Worm (Caenorhabditis elegans) whole organism, L3 larva: ENCODE results near the gene let-858.

Experiments
- aly-2 ChIP-seq: fragments of 150-350 bp; optimal IDR thresholded peaks from 2 replicates; lab custom pipeline; 2014; ENCODE audit warnings: missing biosample characterization, missing genetic modification characterization
- elt-3 ChIP-seq, 3 experiments: fragments of 150-350 bp in 1 of 3; sonication (generic microtip) in 2 of 3; optimal IDR thresholded peaks; 2 replicates in 2 of 3; 4 replicates in 1 of 3; lab custom pipeline; 2014 to 2017; ENCODE audit warnings: missing biosample characterization in 3 of 3, missing genetic modification characterization in 3 of 3
- lin-15B ChIP-seq: fragments of 150-350 bp; optimal IDR thresholded peaks from 2 replicates; lab custom pipeline; 2014; ENCODE audit warnings: missing biosample characterization, missing genetic modification characterization
- nhr-12 ChIP-seq: fragments of 150-350 bp; optimal IDR thresholded peaks from 2 replicates; lab custom pipeline; 2014; ENCODE audit warnings: missing biosample characterization, missing genetic modification characterization
- nhr-237 ChIP-seq: fragments of 150-350 bp; optimal IDR thresholded peaks from 2 replicates; lab custom pipeline; 2014; ENCODE audit warnings: missing biosample characterization, missing genetic modification characterization
- nhr-76 ChIP-seq: fragments of 150-350 bp; sonication (generic microtip); optimal IDR thresholded peaks from 5 replicates; lab custom pipeline; 2014; ENCODE audit warnings: missing biosample characterization, missing genetic modification characterization
- pha-4 ChIP-seq: fragments of 150-350 bp; optimal IDR thresholded peaks from 2 replicates; lab custom pipeline; 2014; ENCODE audit warnings: missing biosample characterization, missing genetic modification reagents, missing genetic modification characterization
- snpc-4 ChIP-seq: fragments of 150-350 bp; optimal IDR thresholded peaks from 2 replicates; lab custom pipeline; 2014; ENCODE audit warnings: missing biosample characterization, missing genetic modification characterization
- unc-62 ChIP-seq: fragments of 150-350 bp; sonication (generic microtip); optimal IDR thresholded peaks from 4 replicates; lab custom pipeline; 2014; ENCODE audit warnings: missing biosample characterization, missing genetic modification reagents, missing genetic modification characterization

ce11 chrII:11004381-11004780 is 17.8 kb upstream of the let-858 start:
- TF ChIP-seq aly-2 (tag; lab: Kevin White, UChicago) (no peak), snpc-4 (tag; lab: Kevin White, UChicago) (no peak), elt-3 (tag; optimal IDR thresholded peaks at IDR 0.05; lab: Kevin White, UChicago) (no peak), pha-4 (tag; lab: Kevin White, UChicago) (no peak), nhr-76 (no peak), nhr-12 (tag; lab: Kevin White, UChicago) (no peak), lin-15B (tag; lab: Kevin White, UChicago) (no peak), unc-62 (GFP tag; lab: Kevin White, UChicago) (no peak), nhr-237 (tag; lab: Kevin White, UChicago) (no peak)
